Fruit fly (Drosophila melanogaster) whole organism: Measurements from ENCODE around the gene CG33648.

Source experiments
- CG8478 ChIP-seq: fragments of >200 bp; optimal IDR thresholded peaks from 2 replicates; lab custom pipeline; 2018; ENCODE audit warnings: inconsistent platforms
- Dll ChIP-seq: fragments of >200 bp; optimal IDR thresholded peaks from 2 replicates; lab custom pipeline; 2017
- EcR ChIP-seq, 2 experiments: fragments of >200 bp; optimal IDR thresholded peaks; 2 replicates each; lab custom pipeline; 2017; ENCODE audit warnings: missing biosample characterization in 2 of 2, missing genetic modification characterization in 2 of 2, missing genetic modification reagents in 2 of 2
- pan ChIP-seq: fragments of >200 bp; optimal IDR thresholded peaks from 2 replicates; lab custom pipeline; 2017
- psq ChIP-seq: fragments of >200 bp; optimal IDR thresholded peaks from 2 replicates; lab custom pipeline; 2017
- usp ChIP-seq: fragments of >200 bp; optimal IDR thresholded peaks from 2 replicates; lab custom pipeline; 2017; ENCODE audit warnings: missing biosample characterization, missing genetic modification characterization, mixed read lengths

DNA sequence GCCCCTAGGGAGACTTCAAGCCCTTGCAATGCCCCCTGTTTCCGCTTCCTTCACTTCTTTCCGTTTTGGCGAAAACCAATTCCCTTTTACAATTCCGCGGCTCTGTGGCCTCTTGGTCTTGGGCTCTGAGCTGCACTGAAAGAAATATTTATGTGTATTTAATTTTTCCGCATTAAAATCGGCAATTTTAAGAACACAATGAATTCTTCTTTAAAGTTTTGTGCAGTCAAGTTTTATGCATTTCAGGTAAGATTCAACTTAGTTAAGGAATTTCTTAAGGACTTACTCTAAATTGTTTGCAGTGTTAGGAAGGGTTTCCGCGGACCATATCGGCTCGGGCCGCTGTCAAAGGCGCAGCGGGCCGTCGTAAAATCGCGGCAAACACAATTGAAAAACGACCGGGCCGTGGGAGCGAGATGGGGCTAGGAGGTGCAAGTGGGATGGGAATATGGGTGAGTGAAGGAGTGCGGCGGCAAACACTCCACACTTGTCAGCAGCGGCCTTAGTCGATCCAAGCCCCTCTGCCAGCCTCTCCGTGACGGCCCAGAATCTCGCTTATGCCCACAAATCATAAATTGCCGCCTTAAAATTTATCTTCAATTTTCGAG lies 28.1 kb downstream of the CG33648 start:
- TF ChIP-seq pan (lab: Kevin White, UChicago) (no peak), CG8478 (lab: Kevin White, UChicago) (no peak), usp (GFP tag; lab: Kevin White, UChicago) (no peak), psq (no peak), Dll (lab: Kevin White, UChicago) (no peak), EcR (GFP tag; optimal IDR thresholded peaks at IDR 0.05; lab: Kevin White, UChicago) (no peak)
